Worm (Caenorhabditis elegans): ENCODE measurements around the gene acn-1.

The acn-1 gene

DNA sequence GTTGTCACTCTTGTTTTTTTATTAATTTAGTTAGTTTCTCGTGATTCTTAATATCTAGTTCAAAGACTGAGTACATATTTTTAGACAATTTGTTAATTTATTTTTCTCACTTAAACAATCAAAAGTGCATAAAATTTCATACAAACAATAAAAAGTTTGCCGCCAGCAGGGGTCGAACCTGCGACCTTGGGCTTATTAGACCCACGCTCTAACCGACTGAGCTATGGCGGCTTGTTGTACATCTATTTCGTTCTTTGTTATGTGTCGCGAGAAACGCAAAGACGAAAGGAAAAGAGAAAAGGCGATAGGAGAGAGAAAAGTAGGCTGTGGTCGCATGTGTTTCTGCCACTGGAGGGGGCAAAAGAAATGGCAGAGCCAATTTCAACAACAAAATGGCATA, 11.4 kb downstream of the acn-1 start (continued):
- peak; percentile 13 for TF ChIP-seq unc-62 (GFP tag; optimal IDR thresholded peaks at IDR 0.05)
- TF ChIP-seq aha-1 (tag; optimal IDR thresholded peaks at IDR 0.05) = no peak
- TF ChIP-seq nhr-85 (tag) = peak; percentile 80
- TF ChIP-seq nhr-90 (tag; optimal IDR thresholded peaks at IDR 0.05; ENCODE audit: poor library complexity) = peak; percentile 70
- peak; percentile 77 for TF ChIP-seq rnt-1 (tag; optimal IDR thresholded peaks at IDR 0.05)
- TF ChIP-seq ceh-82 (tag; optimal IDR thresholded peaks at IDR 0.05) = peak; percentile 49 to 83 (median 70)
- TF ChIP-seq aly-2 (tag; optimal IDR thresholded peaks at IDR 0.05) = peak; percentile 26
- TF ChIP-seq ama-1 (optimal IDR thresholded peaks at IDR 0.05) = no peak
- TF ChIP-seq unc-30 (tag; optimal IDR thresholded peaks at IDR 0.05) = no peak
- peak; percentile 67 to 80 for TF ChIP-seq lsy-2 (tag; optimal IDR thresholded peaks at IDR 0.05)
- peak; percentile 6 for TF ChIP-seq zag-1 (tag; optimal IDR thresholded peaks at IDR 0.05)
- peak; percentile 65 for TF ChIP-seq vab-15 (tag; optimal IDR thresholded peaks at IDR 0.05)
- TF ChIP-seq blmp-1 (tag; optimal IDR thresholded peaks at IDR 0.05) = peak; percentile 76
- peak; percentile 59 for TF ChIP-seq pax-3 (tag; optimal IDR thresholded peaks at IDR 0.05)
- peak; percentile 59 for TF ChIP-seq elt-2 (tag; optimal IDR thresholded peaks at IDR 0.05)
- TF ChIP-seq skn-1 (tag; optimal IDR thresholded peaks at IDR 0.05) = peak; percentile 74
- TF ChIP-seq ces-1 (GFP tag; optimal IDR thresholded peaks at IDR 0.05) = no peak
- TF ChIP-seq elt-3 (tag; optimal IDR thresholded peaks at IDR 0.05) = peak in 2 of 6 experiments; percentile 40 to 85
- TF ChIP-seq lir-3 (tag; optimal IDR thresholded peaks at IDR 0.05; ENCODE audit: poor library complexity) = peak; percentile 44
- no peak for TF ChIP-seq ztf-4 (tag; optimal IDR thresholded peaks at IDR 0.05)
- no peak for TF ChIP-seq nhr-237 (tag; optimal IDR thresholded peaks at IDR 0.05)
- peak; percentile 85 for TF ChIP-seq C16A3.4 (tag; optimal IDR thresholded peaks at IDR 0.05)
- peak in 2 of 3 experiments; percentile 18 to 30 for TF ChIP-seq dpl-1 (GFP tag; optimal IDR thresholded peaks at IDR 0.05)
- TF ChIP-seq xbp-1 (tag; optimal IDR thresholded peaks at IDR 0.05) = peak; percentile 81
- TF ChIP-seq egl-13 (tag; optimal IDR thresholded peaks at IDR 0.05) = peak; percentile 76
- TF ChIP-seq ceh-63 (GFP tag; optimal IDR thresholded peaks at IDR 0.05) = no peak
- peak; percentile 89 for TF ChIP-seq snu-23 (GFP tag; optimal IDR thresholded peaks at IDR 0.05)
- no peak for TF ChIP-seq efl-3 (GFP tag; optimal IDR thresholded peaks at IDR 0.05)
- no peak for TF ChIP-seq ceh-88 (GFP tag; IDR thresholded peaks at IDR 0.05)
- no peak for TF ChIP-seq C34B4.2 (tag; optimal IDR thresholded peaks at IDR 0.05)

ce11 chrX:5084495-5084894, 12.4 kb downstream of the acn-1 start, which contains the start of gene ets-5:
Gene ets-5 (minus strand): TSS chrX:5084526.
- TF ChIP-seq nhr-11 (tag; optimal IDR thresholded peaks at IDR 0.05) = no peak
- TF ChIP-seq tbx-2 (tag; optimal IDR thresholded peaks at IDR 0.05) = no peak
- TF ChIP-seq C04F5.9 (tag; optimal IDR thresholded peaks at IDR 0.05) = no peak
- TF ChIP-seq lin-13 (GFP tag; optimal IDR thresholded peaks at IDR 0.05) = no peak
- no peak for TF ChIP-seq ztf-11 (tag; optimal IDR thresholded peaks at IDR 0.05)
- peak; percentile 22 for TF ChIP-seq egl-13 (tag; optimal IDR thresholded peaks at IDR 0.05)
- TF ChIP-seq hpl-2 (GFP tag; optimal IDR thresholded peaks at IDR 0.05) = no peak
- TF ChIP-seq egl-27 (tag; optimal IDR thresholded peaks at IDR 0.05) = no peak
- no peak for TF ChIP-seq rnt-1 (tag; optimal IDR thresholded peaks at IDR 0.05)
- no peak for TF ChIP-seq nhr-90 (tag; optimal IDR thresholded peaks at IDR 0.05; ENCODE audit: poor library complexity)
- no peak for TF ChIP-seq nhr-237 (tag; optimal IDR thresholded peaks at IDR 0.05)
- no peak for TF ChIP-seq nhr-12 (tag; optimal IDR thresholded peaks at IDR 0.05)
- no peak for TF ChIP-seq zip-4 (GFP tag; optimal IDR thresholded peaks at IDR 0.05)
- peak; percentile 17 for TF ChIP-seq fkh-8 (tag; optimal IDR thresholded peaks at IDR 0.05)
- peak; percentile 73; the same call in 1 of the 2 replicates for TF ChIP-seq ets-5 (GFP tag; IDR thresholded peaks at IDR 0.05)
- no peak for TF ChIP-seq lin-39 (tag; optimal IDR thresholded peaks at IDR 0.05)
- TF ChIP-seq unc-130 (tag; optimal IDR thresholded peaks at IDR 0.05) = no peak

Data from whole organism, L1 larva.